Worm (Caenorhabditis elegans) whole organism, L1 larva: ENCODE results near the gene T16D1.1.

ENCODE experiments used
- ama-1 ChIP-seq: fragments of 150-350 bp; optimal IDR thresholded peaks from 2 replicates; lab custom pipeline; 2014
- jun-1 ChIP-seq: fragments of 150-350 bp; optimal IDR thresholded peaks from 2 replicates; lab custom pipeline; 2014; ENCODE audit warnings: missing biosample characterization, missing genetic modification reagents, missing genetic modification characterization

DNA sequence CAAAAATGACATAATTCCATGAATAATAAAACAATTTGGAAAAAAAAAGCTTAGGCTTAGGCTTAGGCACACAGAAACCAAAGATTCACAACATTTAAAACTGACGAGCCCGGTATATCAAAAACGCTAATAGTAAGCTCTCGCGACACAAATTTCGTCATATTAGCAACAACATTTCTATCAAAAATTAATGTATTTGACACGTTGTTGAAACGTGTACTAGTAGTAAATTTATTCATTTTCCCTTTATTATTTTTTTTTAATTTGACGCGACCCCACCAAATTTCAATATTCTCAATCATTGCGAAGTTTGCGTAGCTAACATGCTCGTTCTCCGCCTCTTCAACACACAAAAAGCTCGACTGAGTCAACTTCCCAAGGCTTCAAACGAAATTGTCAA lies 29.5 kb downstream of the T16D1.1 start, which contains the start of gene C34F11.2:
- TF ChIP-seq jun-1 (no peak), ama-1 (lab: Kevin White, UChicago) (no peak)
